Worm (Caenorhabditis elegans): Measurements from ENCODE around the gene str-43.

DNA sequence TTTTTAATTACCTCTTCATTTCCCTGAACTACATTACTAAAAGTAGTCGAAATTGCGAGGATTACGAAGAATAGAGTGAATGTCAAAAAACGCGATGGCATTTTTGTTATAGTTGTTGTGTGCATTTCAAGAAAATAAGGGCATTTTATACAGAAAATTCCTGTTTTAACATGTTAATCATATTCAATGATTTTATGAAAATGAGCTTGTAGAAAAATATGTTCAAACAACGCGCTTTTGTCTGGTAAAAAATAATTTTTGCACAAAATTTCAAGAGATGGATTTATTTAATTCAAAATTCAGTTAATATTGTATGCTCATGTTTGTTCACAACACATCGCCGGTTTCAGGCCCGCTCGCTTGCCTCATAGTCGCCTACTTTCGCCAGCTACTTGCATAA is 46.2 kb upstream of the str-43 start, which contains the start of gene T26E4.10:
- TF ChIP-seq ceh-9 (tag; optimal IDR thresholded peaks at IDR 0.05) (no peak), ceh-6 (GFP tag; optimal IDR thresholded peaks at IDR 0.05) (no peak), pax-1 (tag; optimal IDR thresholded peaks at IDR 0.05) (no peak), pha-4 (tag; optimal IDR thresholded peaks at IDR 0.05) (no peak), sox-4 (tag; optimal IDR thresholded peaks at IDR 0.05) (no peak), ref-2 (tag; optimal IDR thresholded peaks at IDR 0.05) (no peak)

All from whole organism, late embryonic.